Fruit fly (Drosophila melanogaster) whole organism: ENCODE results near the gene Vha55.

Experiments
- Dll ChIP-seq: fragments of >200 bp; optimal IDR thresholded peaks from 2 replicates; lab custom pipeline; 2017
- EcR ChIP-seq, 2 experiments: fragments of >200 bp; optimal IDR thresholded peaks; 2 replicates each; lab custom pipeline; 2017; ENCODE audit warnings: missing biosample characterization in 2 of 2, missing genetic modification characterization in 2 of 2, missing genetic modification reagents in 2 of 2
- pan ChIP-seq: fragments of >200 bp; optimal IDR thresholded peaks from 2 replicates; lab custom pipeline; 2017
- usp ChIP-seq: fragments of >200 bp; optimal IDR thresholded peaks from 2 replicates; lab custom pipeline; 2017; ENCODE audit warnings: missing biosample characterization, missing genetic modification characterization, mixed read lengths

- TF ChIP-seq usp (GFP tag; lab: Kevin White, UChicago) (no peak), pan (no peak), Dll (lab: Kevin White, UChicago) (no peak), EcR (GFP tag; optimal IDR thresholded peaks at IDR 0.05; lab: Kevin White, UChicago) (no peak)
Measured at dm6 chr3R:12627691-12628148, at the start of gene Vha55, which contains the start of gene Snx3.
